Fruit fly (Drosophila melanogaster): ENCODE results near the gene Pgant6.

Gene Pgant6

dm6 chr3L:2795363-2795957 lies 13.4 kb downstream of the Pgant6 start (continued):
- TF ChIP-seq inv (GFP tag; IDR thresholded peaks at IDR 0.05; ENCODE audit: partially characterized antibody), result no peak
- no peak for TF ChIP-seq CG18619 (GFP tag; optimal IDR thresholded peaks at IDR 0.05)
- peak; percentile 3 for TF ChIP-seq Abd-B (GFP tag; optimal IDR thresholded peaks at IDR 0.05)
- TF ChIP-seq ase (GFP tag; IDR thresholded peaks at IDR 0.05), result no peak
- no peak for TF ChIP-seq org-1 (GFP tag; optimal IDR thresholded peaks at IDR 0.05)
- TF ChIP-seq CG1602 (GFP tag; optimal IDR thresholded peaks at IDR 0.05), result no peak
- peak; percentile 22 for TF ChIP-seq lbe (GFP tag; optimal IDR thresholded peaks at IDR 0.05)
- TF ChIP-seq NfI (GFP tag; optimal IDR thresholded peaks at IDR 0.05), result no peak
- TF ChIP-seq Gug (GFP tag; IDR thresholded peaks at IDR 0.05), result peak; percentile 17; the same call in 1 of the 4 replicates
- TF ChIP-seq Camta (GFP tag; optimal IDR thresholded peaks at IDR 0.05), result no peak
- no peak for TF ChIP-seq CG6272 (GFP tag; IDR thresholded peaks at IDR 0.05)
- TF ChIP-seq bbx (GFP tag; IDR thresholded peaks at IDR 0.05; ENCODE audit: partially characterized antibody), result no peak
- TF ChIP-seq tgo (GFP tag; IDR thresholded peaks at IDR 0.05), result peak; percentile 35; the same call in 2 of the 3 replicates
- TF ChIP-seq mirr (GFP tag; optimal IDR thresholded peaks at IDR 0.05), result no peak
- no peak for TF ChIP-seq B-H2 (GFP tag; optimal IDR thresholded peaks at IDR 0.05)
- TF ChIP-seq Vsx1 (GFP tag; optimal IDR thresholded peaks at IDR 0.05), result no peak
- no peak for TF ChIP-seq CG8944 (GFP tag; optimal IDR thresholded peaks at IDR 0.05)
- TF ChIP-seq Dref (GFP tag; IDR thresholded peaks at IDR 0.05), result no peak
- TF ChIP-seq CG13287 (GFP tag; IDR thresholded peaks at IDR 0.05; ENCODE audit: partially characterized antibody), result no peak
- TF ChIP-seq CG4617 (GFP tag; optimal IDR thresholded peaks at IDR 0.05; ENCODE audit: borderline replicate concordance), result no peak
- TF ChIP-seq NFAT (GFP tag; IDR thresholded peaks at IDR 0.05), result no peak
- no peak for TF ChIP-seq Nf-YA (GFP tag; IDR thresholded peaks at IDR 0.05)
- TF ChIP-seq ap (GFP tag; IDR thresholded peaks at IDR 0.05), result no peak
- peak in 1 of 2 experiments; percentile 16 for TF ChIP-seq dpn (GFP tag; optimal IDR thresholded peaks at IDR 0.05)
- TF ChIP-seq CG4282 (GFP tag; optimal IDR thresholded peaks at IDR 0.05), result no peak
- no peak for TF ChIP-seq pzg (GFP tag; optimal IDR thresholded peaks at IDR 0.05)
- no peak for TF ChIP-seq CG12391 (tag; optimal IDR thresholded peaks at IDR 0.05)
- peak; percentile 2 for TF ChIP-seq CG2120 (GFP tag; optimal IDR thresholded peaks at IDR 0.05)
- TF ChIP-seq CG18011 (GFP tag; optimal IDR thresholded peaks at IDR 0.05), result no peak
- no peak for TF ChIP-seq run (tag; optimal IDR thresholded peaks at IDR 0.05)
- TF ChIP-seq repo (GFP tag; optimal IDR thresholded peaks at IDR 0.05), result no peak
- TF ChIP-seq Pdp1 (GFP tag; optimal IDR thresholded peaks at IDR 0.05), result peak in 1 of 2 experiments; percentile 22
- no peak for TF ChIP-seq CG13123 (GFP tag; optimal IDR thresholded peaks at IDR 0.05)
- no peak for TF ChIP-seq tio (GFP tag; optimal IDR thresholded peaks at IDR 0.05)
- no peak for TF ChIP-seq Fer1 (GFP tag; optimal IDR thresholded peaks at IDR 0.05)
- no peak for TF ChIP-seq CG7372 (GFP tag; IDR thresholded peaks at IDR 0.05)
- TF ChIP-seq Meics (GFP tag; optimal IDR thresholded peaks at IDR 0.05), result no peak
- no peak for TF ChIP-seq CG14050 (GFP tag; IDR thresholded peaks at IDR 0.05)
- TF ChIP-seq CG13894 (tag; optimal IDR thresholded peaks at IDR 0.05), result no peak
- no peak for TF ChIP-seq Bgb (GFP tag; IDR thresholded peaks at IDR 0.05; ENCODE audit: partially characterized antibody)
- TF ChIP-seq stc (GFP tag; IDR thresholded peaks at IDR 0.05), result peak; percentile 62
- TF ChIP-seq Neu2 (GFP tag; optimal IDR thresholded peaks at IDR 0.05; ENCODE audit: borderline replicate concordance), result no peak
- TF ChIP-seq hth (optimal IDR thresholded peaks at IDR 0.05), result no peak
- peak; percentile 25 for TF ChIP-seq CG10366 (GFP tag; IDR thresholded peaks at IDR 0.05)
- TF ChIP-seq BtbVII (GFP tag; optimal IDR thresholded peaks at IDR 0.05), result no peak
- TF ChIP-seq Kr (GFP tag; optimal IDR thresholded peaks at IDR 0.05), result no peak
- no peak for TF ChIP-seq dmrt99B (tag; optimal IDR thresholded peaks at IDR 0.05)
- no peak for TF ChIP-seq sob (GFP tag; IDR thresholded peaks at IDR 0.05)
- no peak for TF ChIP-seq NC2α (GFP tag; optimal IDR thresholded peaks at IDR 0.05)
- TF ChIP-seq CG17829 (tag; optimal IDR thresholded peaks at IDR 0.05), result peak; percentile 19
- TF ChIP-seq CG7963 (GFP tag; IDR thresholded peaks at IDR 0.05; ENCODE audit: partially characterized antibody), result no peak

Data from whole organism, embryonic.